Worm (Caenorhabditis elegans) whole organism, L3 larva: ENCODE results near the gene ogdh-2.

Experiments
- R02D3.7 ChIP-seq: fragments of 150-350 bp; optimal IDR thresholded peaks from 2 replicates; lab custom pipeline; 2014; ENCODE audit warnings: missing biosample characterization, missing genetic modification characterization
- ZK546.5 ChIP-seq: sonication (generic microtip); optimal IDR thresholded peaks from 2 replicates; lab custom pipeline; 2017; ENCODE audit warnings: missing biosample characterization, missing genetic modification characterization
- ama-1 ChIP-seq: fragments of 150-350 bp; optimal IDR thresholded peaks from 2 replicates; lab custom pipeline; 2018
- ceh-16 ChIP-seq: sonication (generic microtip); optimal IDR thresholded peaks from 2 replicates; lab custom pipeline; 2017; ENCODE audit warnings: missing biosample characterization, missing genetic modification characterization
- ceh-28 ChIP-seq: fragments of 150-350 bp; optimal IDR thresholded peaks from 2 replicates; lab custom pipeline; 2014; ENCODE audit warnings: missing biosample characterization, missing genetic modification reagents, missing genetic modification characterization
- ceh-82 ChIP-seq: fragments of 150-350 bp; optimal IDR thresholded peaks from 2 replicates; lab custom pipeline; 2014; ENCODE audit warnings: missing biosample characterization, missing genetic modification characterization
- ceh-9 ChIP-seq: sonication (generic microtip); optimal IDR thresholded peaks from 2 replicates; lab custom pipeline; 2018; ENCODE audit warnings: missing biosample characterization, missing genetic modification characterization
- daf-12 ChIP-seq: fragments of 150-350 bp; optimal IDR thresholded peaks from 2 replicates; lab custom pipeline; 2014; ENCODE audit warnings: missing biosample characterization, missing genetic modification reagents, missing genetic modification characterization
- egl-27 ChIP-seq: sonication (generic microtip); optimal IDR thresholded peaks from 4 replicates; lab custom pipeline; 2017; ENCODE audit warnings: missing biosample characterization, missing genetic modification reagents, missing genetic modification characterization
- egl-5 ChIP-seq: fragments of 150-350 bp; optimal IDR thresholded peaks from 2 replicates; lab custom pipeline; 2017; ENCODE audit warnings: missing biosample characterization, missing genetic modification reagents, missing genetic modification characterization, inconsistent platforms
- elt-1 ChIP-seq: fragments of 150-350 bp; optimal IDR thresholded peaks from 2 replicates; lab custom pipeline; 2014; ENCODE audit warnings: missing biosample characterization, missing genetic modification characterization
- elt-2 ChIP-seq: sonication (generic microtip); optimal IDR thresholded peaks from 2 replicates; lab custom pipeline; 2016; ENCODE audit warnings: missing genetic modification reagents, mild to moderate bottlenecking, missing genetic modification characterization, missing compliant biosample characterization
- elt-3 ChIP-seq, 3 experiments: fragments of 150-350 bp in 1 of 3; sonication (generic microtip) in 2 of 3; optimal IDR thresholded peaks; 2 replicates in 2 of 3; 4 replicates in 1 of 3; lab custom pipeline; 2014 to 2017; ENCODE audit warnings: missing biosample characterization in 3 of 3, missing genetic modification characterization in 3 of 3
- eor-1 ChIP-seq, 2 experiments: fragments of 150-350 bp; optimal IDR thresholded peaks; 2 replicates each; lab custom pipeline; 2014 to 2018; ENCODE audit warnings: missing biosample characterization in 2 of 2, missing genetic modification characterization in 2 of 2
- fkh-10 ChIP-seq: sonication (generic microtip); optimal IDR thresholded peaks from 2 replicates; lab custom pipeline; 2017; ENCODE audit warnings: missing biosample characterization, missing genetic modification reagents, missing genetic modification characterization
- fkh-2 ChIP-seq: fragments of 150-350 bp; optimal IDR thresholded peaks from 2 replicates; lab custom pipeline; 2014; ENCODE audit warnings: missing biosample characterization, missing genetic modification reagents, missing genetic modification characterization
- fos-1 ChIP-seq: fragments of 150-350 bp; optimal IDR thresholded peaks from 2 replicates; lab custom pipeline; 2014; ENCODE audit warnings: missing biosample characterization, missing genetic modification characterization
- hmg-11 ChIP-seq: sonication (generic microtip); optimal IDR thresholded peaks from 2 replicates; lab custom pipeline; 2016; ENCODE audit warnings: missing genetic modification characterization, missing compliant biosample characterization
- jun-1 ChIP-seq: fragments of 150-350 bp; optimal IDR thresholded peaks from 2 replicates; lab custom pipeline; 2014; ENCODE audit warnings: missing biosample characterization, missing genetic modification reagents, missing genetic modification characterization
- lin-39 ChIP-seq: fragments of 150-350 bp; optimal IDR thresholded peaks from 2 replicates; lab custom pipeline; 2018; ENCODE audit warnings: missing biosample characterization, missing genetic modification reagents, missing genetic modification characterization
- lsy-12 ChIP-seq: sonication (generic microtip); optimal IDR thresholded peaks from 2 replicates; lab custom pipeline; 2016; ENCODE audit warnings: mild to moderate bottlenecking, missing genetic modification characterization, missing compliant biosample characterization
- mdl-1 ChIP-seq: fragments of 150-350 bp; optimal IDR thresholded peaks from 2 replicates; lab custom pipeline; 2014; ENCODE audit warnings: missing biosample characterization, missing genetic modification characterization
- mml-1 ChIP-seq: fragments of 150-350 bp; sonication (generic microtip); optimal IDR thresholded peaks from 3 replicates; lab custom pipeline; 2014; ENCODE audit warnings: missing biosample characterization, missing genetic modification characterization
- nfya-1 ChIP-seq: sonication (generic microtip); optimal IDR thresholded peaks from 2 replicates; lab custom pipeline; 2017; ENCODE audit warnings: missing genetic modification characterization, mild to moderate bottlenecking, missing compliant biosample characterization, antibody characterized with exemption, moderate library complexity; ENCODE audit not compliant: insufficient read depth
- nhr-11 ChIP-seq: fragments of 150-350 bp; optimal IDR thresholded peaks from 2 replicates; lab custom pipeline; 2014; ENCODE audit warnings: missing biosample characterization, missing genetic modification characterization
- nhr-23 ChIP-seq: fragments of 150-350 bp; optimal IDR thresholded peaks from 2 replicates; lab custom pipeline; 2014; ENCODE audit warnings: missing biosample characterization, missing genetic modification reagents, missing genetic modification characterization
- nhr-237 ChIP-seq: fragments of 150-350 bp; optimal IDR thresholded peaks from 2 replicates; lab custom pipeline; 2014; ENCODE audit warnings: missing biosample characterization, missing genetic modification characterization
- nhr-25 ChIP-seq: sonication (generic microtip); optimal IDR thresholded peaks from 2 replicates; lab custom pipeline; 2017; ENCODE audit warnings: missing biosample characterization, missing genetic modification characterization
- nhr-43 ChIP-seq: sonication (generic microtip); optimal IDR thresholded peaks from 2 replicates; lab custom pipeline; 2016; ENCODE audit warnings: mild to moderate bottlenecking, missing genetic modification characterization, missing compliant biosample characterization; ENCODE audit not compliant: poor library complexity, severe bottlenecking
- nhr-76 ChIP-seq: fragments of 150-350 bp; sonication (generic microtip); optimal IDR thresholded peaks from 5 replicates; lab custom pipeline; 2014; ENCODE audit warnings: missing biosample characterization, missing genetic modification characterization
- nhr-77 ChIP-seq: fragments of 150-350 bp; optimal IDR thresholded peaks from 2 replicates; lab custom pipeline; 2014; ENCODE audit warnings: missing biosample characterization, missing genetic modification characterization
- pha-4 ChIP-seq: fragments of 150-350 bp; optimal IDR thresholded peaks from 2 replicates; lab custom pipeline; 2014; ENCODE audit warnings: missing biosample characterization, missing genetic modification reagents, missing genetic modification characterization
- sea-2 ChIP-seq: fragments of 150-350 bp; sonication (generic microtip); optimal IDR thresholded peaks from 4 replicates; lab custom pipeline; 2014; ENCODE audit warnings: missing biosample characterization, missing genetic modification reagents, missing genetic modification characterization
- snpc-4 ChIP-seq: fragments of 150-350 bp; optimal IDR thresholded peaks from 2 replicates; lab custom pipeline; 2014; ENCODE audit warnings: missing biosample characterization, missing genetic modification characterization
- tbx-2 ChIP-seq: sonication (generic microtip); optimal IDR thresholded peaks from 2 replicates; lab custom pipeline; 2016; ENCODE audit warnings: mild to moderate bottlenecking, missing genetic modification characterization, missing compliant biosample characterization
- unc-62 ChIP-seq: fragments of 150-350 bp; sonication (generic microtip); optimal IDR thresholded peaks from 4 replicates; lab custom pipeline; 2014; ENCODE audit warnings: missing biosample characterization, missing genetic modification reagents, missing genetic modification characterization
- zag-1 ChIP-seq: fragments of 150-350 bp; optimal IDR thresholded peaks from 2 replicates; lab custom pipeline; 2014; ENCODE audit warnings: missing biosample characterization, missing genetic modification characterization

Gene ogdh-2

DNA sequence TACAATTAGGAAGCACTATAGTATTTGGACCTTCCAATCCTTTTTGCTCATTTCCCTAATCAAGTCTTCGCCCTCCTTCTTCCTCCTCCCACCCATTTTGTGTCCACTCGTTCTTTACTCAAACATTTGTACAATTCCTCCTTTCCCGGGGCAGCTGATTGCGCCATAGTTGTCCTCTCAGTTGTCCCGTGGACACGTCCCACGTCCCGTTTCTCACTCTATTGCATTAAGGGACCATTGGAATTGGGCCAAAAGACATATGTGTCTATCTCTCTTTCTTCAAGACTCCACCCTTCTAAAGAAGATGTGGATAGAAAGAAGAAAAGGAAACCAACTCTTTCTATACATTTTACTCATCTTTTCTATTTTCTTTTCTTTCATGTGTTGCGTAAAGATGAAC is 16.8 kb downstream of the ogdh-2 start:
- TF ChIP-seq eor-1 (tag; optimal IDR thresholded peaks at IDR 0.05; lab: Kevin White, UChicago) (no peak), tbx-2 (tag; lab: Kevin White, UChicago) (no peak), pha-4 (tag; lab: Kevin White, UChicago) (no peak), fkh-10 (peak; percentile 30), nhr-76 (tag; lab: Kevin White, UChicago) (no peak), ceh-16 (tag; lab: Kevin White, UChicago) (no peak), elt-3 (tag; optimal IDR thresholded peaks at IDR 0.05; lab: Kevin White, UChicago) (no peak), jun-1 (tag; lab: Kevin White, UChicago) (no peak), fos-1 (tag; lab: Kevin White, UChicago) (no peak), R02D3.7 (tag; lab: Kevin White, UChicago) (no peak), nhr-11 (tag; lab: Kevin White, UChicago) (no peak), nfya-1 (tag; lab: Kevin White, UChicago) (peak; percentile 11), hmg-11 (tag; lab: Kevin White, UChicago) (no peak), unc-62 (GFP tag; lab: Kevin White, UChicago) (no peak), ceh-9 (no peak), nhr-23 (tag; lab: Kevin White, UChicago) (no peak), elt-1 (tag; lab: Kevin White, UChicago) (no peak), ceh-28 (no peak)

DNA sequence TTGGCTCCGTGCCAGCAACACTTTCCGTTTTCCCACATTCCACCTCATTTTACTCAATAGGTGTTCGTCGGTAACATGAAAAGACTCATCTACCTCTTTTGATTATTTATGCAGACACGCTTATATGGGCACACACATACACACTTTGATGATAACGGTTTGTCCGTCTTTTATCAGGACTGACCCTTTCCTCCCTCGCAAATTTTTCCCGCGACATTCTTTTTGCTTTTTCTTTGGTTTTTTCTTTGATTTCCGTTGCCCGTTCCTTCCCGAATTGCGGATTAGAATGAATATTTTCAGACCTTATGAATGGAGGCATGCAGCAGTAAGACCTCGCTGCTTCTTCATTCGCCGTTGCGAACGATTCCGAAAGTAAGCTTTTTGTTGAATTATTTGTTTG is 18.7 kb downstream of the ogdh-2 start, which contains the start of gene vab-8:
Gene vab-8 (plus strand): TSS at position 301 of the 400 bp plus-strand sequence.
- TF ChIP-seq zag-1 (tag; lab: Kevin White, UChicago) (no peak), daf-12 (tag; lab: Kevin White, UChicago) (no peak), elt-2 (peak; percentile 19)

DNA sequence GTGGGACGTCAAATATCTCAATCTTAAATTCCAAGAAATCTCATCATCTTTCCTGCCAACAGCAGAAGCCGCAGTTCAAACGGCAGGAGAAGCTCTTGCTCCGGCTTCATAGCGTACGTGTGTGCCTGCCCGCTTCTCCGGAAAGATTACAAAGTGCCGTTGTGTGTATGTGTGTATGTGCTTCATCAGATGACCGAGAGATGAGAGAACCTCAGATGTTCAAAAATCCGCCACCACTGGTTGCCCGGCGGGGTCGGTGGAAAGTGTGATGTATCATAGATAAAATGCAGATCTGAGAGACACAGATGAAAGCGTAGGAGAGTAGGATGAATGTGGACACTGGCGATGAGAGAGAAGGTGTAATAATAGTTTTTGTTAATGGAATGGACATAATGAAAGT is 39.1 kb downstream of the ogdh-2 start:
- TF ChIP-seq egl-27 (tag; lab: Kevin White, UChicago) (no peak), lin-39 (tag; lab: Kevin White, UChicago) (peak; percentile 4)

DNA sequence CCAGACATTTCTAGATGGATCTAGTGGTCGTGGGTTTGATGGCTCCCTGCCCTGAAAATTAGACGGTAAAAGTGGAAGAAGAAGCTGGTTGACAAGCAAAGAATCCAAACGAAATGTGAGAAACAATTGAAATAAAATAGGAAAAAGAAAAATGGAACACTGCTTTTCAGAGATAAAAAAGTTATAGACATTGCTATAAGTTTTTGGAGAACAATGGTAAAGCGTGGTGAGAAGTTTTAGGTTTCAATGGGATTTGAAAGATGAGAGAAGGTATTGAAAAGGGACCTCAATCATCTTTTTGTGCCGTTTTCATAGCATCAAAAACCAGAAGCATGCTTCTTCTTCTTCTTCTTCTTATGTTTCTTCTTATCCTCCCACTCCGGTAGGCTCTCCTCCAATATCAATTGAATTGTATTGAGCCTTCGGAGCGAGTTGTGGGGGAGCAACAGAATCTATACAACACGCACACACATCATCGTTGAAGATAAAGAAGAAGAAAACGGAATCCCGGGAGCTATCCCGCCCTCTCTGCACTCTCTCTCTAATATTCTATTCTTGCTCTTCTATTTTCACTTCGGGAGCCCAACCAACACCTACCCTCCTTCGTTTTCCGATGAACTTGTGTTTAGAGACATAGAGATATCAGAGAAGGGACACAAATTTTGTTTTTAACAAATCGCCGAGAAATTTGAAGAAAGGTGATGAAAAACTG is 40.1 kb downstream of the ogdh-2 start, which contains the start of gene myo-3:
Gene myo-3 (minus strand): TSS at position 51 of the 712 bp plus-strand sequence.
- TF ChIP-seq nhr-77 (tag; lab: Kevin White, UChicago) = no peak
- TF ChIP-seq hmg-11 (tag; lab: Kevin White, UChicago) = no peak
- TF ChIP-seq elt-2 = no peak
- TF ChIP-seq lin-39 (tag; lab: Kevin White, UChicago) = no peak
- no peak for TF ChIP-seq sea-2 (GFP tag; lab: Kevin White, UChicago)
- TF ChIP-seq ceh-9 = no peak
- TF ChIP-seq ZK546.5 (tag; lab: Kevin White, UChicago) = no peak
- TF ChIP-seq snpc-4 (tag; lab: Kevin White, UChicago) = no peak
- no peak for TF ChIP-seq mml-1 (tag; lab: Kevin White, UChicago)
- no peak for TF ChIP-seq nhr-23 (tag; lab: Kevin White, UChicago)
- TF ChIP-seq elt-3 (tag; optimal IDR thresholded peaks at IDR 0.05; lab: Kevin White, UChicago) = no peak
- no peak for TF ChIP-seq eor-1 (tag; optimal IDR thresholded peaks at IDR 0.05; lab: Kevin White, UChicago)
- TF ChIP-seq nhr-237 (tag; lab: Kevin White, UChicago) = no peak
- no peak for TF ChIP-seq lsy-12
- TF ChIP-seq mdl-1 (tag; lab: Kevin White, UChicago) = no peak

DNA sequence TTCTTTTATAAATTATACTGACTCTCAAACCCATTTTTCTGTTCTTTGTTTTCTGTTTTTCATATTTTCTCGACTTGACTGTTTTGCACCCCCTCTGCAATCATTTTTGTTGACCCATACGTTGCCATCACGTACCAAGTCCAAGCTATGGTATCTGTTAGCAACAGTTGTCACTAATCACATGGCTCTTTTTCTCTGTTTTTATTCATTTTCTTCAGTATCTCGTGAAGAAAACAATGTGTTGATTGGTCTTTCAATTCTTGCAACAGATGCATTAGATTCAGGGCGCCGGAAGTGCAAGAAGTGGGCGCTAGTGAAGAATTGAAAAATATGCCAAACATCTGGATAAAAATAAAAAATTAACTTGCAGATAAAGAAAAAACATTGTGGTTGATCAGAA is 41.2 kb downstream of the ogdh-2 start:
- TF ChIP-seq nhr-25 (tag; lab: Kevin White, UChicago) (no peak), fkh-2 (tag; lab: Kevin White, UChicago) (no peak), tbx-2 (tag; lab: Kevin White, UChicago) (no peak), egl-5 (peak; percentile 29), lin-39 (tag; lab: Kevin White, UChicago) (peak; percentile 9), egl-27 (tag; lab: Kevin White, UChicago) (no peak), unc-62 (GFP tag; lab: Kevin White, UChicago) (no peak), ama-1 (no peak), nhr-43 (tag; lab: Kevin White, UChicago) (no peak), ZK546.5 (tag; lab: Kevin White, UChicago) (no peak), nfya-1 (tag; lab: Kevin White, UChicago) (peak; percentile 45), ceh-28 (no peak), ceh-9 (no peak), ceh-82 (no peak), mdl-1 (tag; lab: Kevin White, UChicago) (no peak)
